Fruit fly (Drosophila melanogaster) whole organism, adult: ENCODE measurements around the gene BBS5.

Experiments
- CG14711 ChIP-seq: fragments of 200-800 bp; sonication (Bioruptor generic); optimal IDR thresholded peaks from 2 replicates; lab custom pipeline; 2018; ENCODE audit warnings: missing biosample characterization, mild to moderate bottlenecking, missing genetic modification characterization, moderate library complexity
- Hr96 ChIP-seq: fragments of 200-800 bp; sonication (Bioruptor generic); optimal IDR thresholded peaks from 2 replicates; lab custom pipeline; 2016; ENCODE audit warnings: missing biosample characterization, missing genetic modification characterization
- tj ChIP-seq: fragments of 200-800 bp; sonication (Bioruptor generic); optimal IDR thresholded peaks from 3 replicates; lab custom pipeline; 2017; ENCODE audit warnings: missing biosample characterization, mild to moderate bottlenecking, missing genetic modification characterization, moderate library complexity
- toe ChIP-seq: fragments of 200-800 bp; sonication (Bioruptor generic); optimal IDR thresholded peaks from 2 replicates; lab custom pipeline; 2016; ENCODE audit warnings: missing biosample characterization, missing genetic modification characterization

DNA sequence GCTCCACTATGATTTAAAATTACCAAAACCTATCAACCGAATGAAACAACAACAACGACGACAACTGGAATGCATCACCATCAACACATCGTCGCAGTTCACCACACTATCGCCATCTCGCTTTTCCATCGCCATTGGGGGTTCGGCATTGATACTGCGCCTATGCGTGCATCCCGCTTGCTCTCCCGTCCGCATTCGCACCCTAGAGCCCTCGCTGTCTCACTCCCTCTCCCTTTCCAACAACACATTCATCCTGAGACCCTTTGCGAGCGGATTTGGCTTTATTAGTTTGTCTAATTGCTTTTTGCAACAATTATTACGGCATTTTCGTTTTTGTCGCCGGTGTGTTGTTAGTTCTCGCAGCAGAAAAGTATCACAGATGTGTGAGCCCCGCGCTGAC lies 19.2 kb downstream of the BBS5 start:
- TF ChIP-seq tj (GFP tag; lab: Kevin White, UChicago) (no peak), toe (no peak), CG14711 (tag; lab: Kevin White, UChicago) (no peak), Hr96 (GFP tag; lab: Kevin White, UChicago) (no peak)
